Fruit fly (Drosophila melanogaster) whole organism, embryonic: ENCODE measurements around the gene CSN5.
A peak's percentile ranks its signal among the peaks of the same experiment; 100 is the strongest.

ENCODE experiments used
- CG10321 ChIP-seq: fragments of 200-800 bp; sonication (Bioruptor generic); IDR thresholded peaks from 2 replicates; pipeline ENCODE4 v1.3.6; 2022; ENCODE audit warnings: missing biosample characterization, missing genetic modification characterization
- CG10431 ChIP-seq: fragments of 200-800 bp; sonication (Bioruptor generic); optimal IDR thresholded peaks from 3 replicates; lab custom pipeline; 2018; ENCODE audit warnings: missing biosample characterization, mild to moderate bottlenecking, missing genetic modification characterization
- CG11723 ChIP-seq: fragments of 200-800 bp; sonication (Bioruptor generic); optimal IDR thresholded peaks from 2 replicates; lab custom pipeline; 2017; ENCODE audit warnings: missing biosample characterization, mild to moderate bottlenecking, missing genetic modification characterization
- CG13123 ChIP-seq: fragments of 200-800 bp; sonication (Bioruptor generic); optimal IDR thresholded peaks from 2 replicates; lab custom pipeline; 2016; ENCODE audit warnings: missing biosample characterization, missing genetic modification characterization
- CG13894 ChIP-seq: fragments of 200-800 bp; sonication (Bioruptor generic); optimal IDR thresholded peaks from 3 replicates; lab custom pipeline; 2018; ENCODE audit warnings: missing biosample characterization, mild to moderate bottlenecking, missing genetic modification characterization, moderate library complexity
- CG14710 ChIP-seq: fragments of 200-800 bp; sonication (Bioruptor generic); optimal IDR thresholded peaks from 3 replicates; lab custom pipeline; 2019; ENCODE audit warnings: missing biosample characterization, mild to moderate bottlenecking, missing genetic modification characterization, moderate library complexity
- CG15514 ChIP-seq: fragments of 200-800 bp; sonication (Bioruptor generic); optimal IDR thresholded peaks from 3 replicates; lab custom pipeline; 2017; ENCODE audit warnings: missing biosample characterization, missing genetic modification characterization, mild to moderate bottlenecking, moderate library complexity, missing genetic modification reagents
- CG16815 ChIP-seq: fragments of 200-800 bp; sonication (Bioruptor generic); optimal IDR thresholded peaks from 3 replicates; lab custom pipeline; 2017; ENCODE audit warnings: missing biosample characterization, mild to moderate bottlenecking, missing genetic modification characterization
- CG17802 ChIP-seq: fragments of 200-800 bp; sonication (Bioruptor generic); optimal IDR thresholded peaks from 2 replicates; lab custom pipeline; 2018; ENCODE audit warnings: missing biosample characterization, mild to moderate bottlenecking, missing genetic modification characterization, moderate library complexity
- CG1792 ChIP-seq: fragments of 200-800 bp; sonication (Bioruptor generic); optimal IDR thresholded peaks from 2 replicates; lab custom pipeline; 2016; ENCODE audit warnings: missing biosample characterization, missing genetic modification characterization
- CG1832 ChIP-seq: fragments of 200-800 bp; sonication (Bioruptor generic); optimal IDR thresholded peaks from 2 replicates; lab custom pipeline; 2017; ENCODE audit warnings: missing biosample characterization, mild to moderate bottlenecking, missing genetic modification characterization, inconsistent platforms
- CG4360 ChIP-seq: fragments of 200-800 bp; sonication (Bioruptor generic); IDR thresholded peaks from 2 replicates; pipeline ENCODE4 v1.3.6; 2022; ENCODE audit warnings: missing biosample characterization, missing genetic modification characterization
- CG6791 ChIP-seq: fragments of 200-800 bp; sonication (Bioruptor generic); IDR thresholded peaks from 3 replicates; pipeline ENCODE4 v1.3.6; 2022; ENCODE audit warnings: missing biosample characterization, missing genetic modification characterization; ENCODE audit not compliant: partially characterized antibody
- CG6854 ChIP-seq: fragments of 200-800 bp; sonication (Bioruptor generic); optimal IDR thresholded peaks from 3 replicates; lab custom pipeline; 2017; ENCODE audit warnings: missing biosample characterization, mild to moderate bottlenecking, missing genetic modification characterization
- CG7745 ChIP-seq: fragments of 200-800 bp; sonication (Bioruptor generic); optimal IDR thresholded peaks from 2 replicates; lab custom pipeline; 2018; ENCODE audit warnings: missing biosample characterization, mild to moderate bottlenecking, missing genetic modification characterization, moderate library complexity
- CG8089 ChIP-seq: fragments of 200-800 bp; sonication (Bioruptor generic); optimal IDR thresholded peaks from 3 replicates; lab custom pipeline; 2016; ENCODE audit warnings: missing biosample characterization, missing genetic modification characterization
- CG9609 ChIP-seq: fragments of 200-800 bp; sonication (Bioruptor generic); optimal IDR thresholded peaks from 3 replicates; lab custom pipeline; 2016; ENCODE audit warnings: missing biosample characterization, missing genetic modification characterization
- D ChIP-seq, 2 experiments: fragments of 200-800 bp in 1 of 2; fragments of >200 bp in 1 of 2; sonication (Bioruptor generic) in 1 of 2; optimal IDR thresholded peaks; 2 replicates in 1 of 2; 3 replicates in 1 of 2; lab custom pipeline; 2017; ENCODE audit warnings: mild to moderate bottlenecking in 1 of 2, missing biosample characterization in 1 of 2, missing genetic modification characterization in 1 of 2, missing genetic modification reagents in 1 of 2
- Dll ChIP-seq: fragments of 200-800 bp; sonication (Bioruptor generic); IDR thresholded peaks from 4 replicates; pipeline ENCODE4 v1.3.6; 2022; ENCODE audit warnings: missing biosample characterization, missing genetic modification characterization; ENCODE audit not compliant: partially characterized antibody
- E2f1 ChIP-seq: fragments of 200-800 bp; sonication (Bioruptor generic); IDR thresholded peaks from 2 replicates; pipeline ENCODE4 v1.3.6; 2022; ENCODE audit warnings: missing biosample characterization, missing genetic modification characterization
- HmgZ ChIP-seq: fragments of 200-800 bp; sonication (Bioruptor generic); optimal IDR thresholded peaks from 2 replicates; lab custom pipeline; 2018; ENCODE audit warnings: missing biosample characterization, mild to moderate bottlenecking, missing genetic modification characterization
- Jarid2 ChIP-seq: fragments of 200-800 bp; sonication (Bioruptor generic); optimal IDR thresholded peaks from 3 replicates; lab custom pipeline; 2017; ENCODE audit warnings: mild to moderate bottlenecking, missing biosample characterization, missing genetic modification reagents, missing genetic modification characterization
- Nf-YC ChIP-seq: fragments of 200-800 bp; optimal IDR thresholded peaks from 3 replicates; lab custom pipeline; 2019; ENCODE audit warnings: missing biosample characterization, mild to moderate bottlenecking, missing genetic modification characterization, moderate library complexity
- Opbp ChIP-seq: fragments of 200-800 bp; sonication (Bioruptor generic); IDR thresholded peaks from 3 replicates; pipeline ENCODE4 v1.3.6; 2022; ENCODE audit warnings: missing biosample characterization, missing genetic modification characterization; ENCODE audit not compliant: partially characterized antibody
- Poxn ChIP-seq: fragments of 200-800 bp; sonication (Bioruptor generic); IDR thresholded peaks from 2 replicates; pipeline ENCODE4 v1.3.6; 2022; ENCODE audit warnings: missing biosample characterization, missing genetic modification characterization
- Rfx ChIP-seq: fragments of 200-800 bp; sonication (Bioruptor generic); IDR thresholded peaks from 2 replicates; pipeline ENCODE4 v1.3.6; 2022; ENCODE audit warnings: missing biosample characterization, missing genetic modification characterization
- Scr ChIP-seq: fragments of 200-800 bp; sonication (Bioruptor generic); IDR thresholded peaks from 2 replicates; pipeline ENCODE4 v1.3.6; 2022; ENCODE audit warnings: missing biosample characterization, missing genetic modification characterization; ENCODE audit not compliant: partially characterized antibody
- Six4 ChIP-seq: fragments of 200-800 bp; sonication (Bioruptor generic); optimal IDR thresholded peaks from 2 replicates; lab custom pipeline; 2016; ENCODE audit warnings: missing biosample characterization, missing genetic modification characterization
- Xbp1 ChIP-seq: fragments of 200-800 bp; sonication (Bioruptor generic); optimal IDR thresholded peaks from 3 replicates; lab custom pipeline; 2016; ENCODE audit warnings: missing biosample characterization, mild to moderate bottlenecking, missing genetic modification characterization
- Xrp1 ChIP-seq: fragments of 200-800 bp; sonication (Bioruptor generic); IDR thresholded peaks from 2 replicates; pipeline ENCODE4 v1.3.6; 2022; ENCODE audit warnings: missing biosample characterization, missing genetic modification characterization
- YL-1 ChIP-seq: fragments of 200-800 bp; sonication (Bioruptor generic); optimal IDR thresholded peaks from 3 replicates; lab custom pipeline; 2017; ENCODE audit warnings: missing biosample characterization, mild to moderate bottlenecking, missing genetic modification characterization
- ash1 ChIP-seq: fragments of 200-800 bp; sonication (Bioruptor generic); optimal IDR thresholded peaks from 2 replicates; lab custom pipeline; 2018; ENCODE audit warnings: missing biosample characterization, mild to moderate bottlenecking, missing genetic modification characterization
- cg ChIP-seq: fragments of 200-800 bp; sonication (Bioruptor generic); optimal IDR thresholded peaks from 3 replicates; lab custom pipeline; 2019; ENCODE audit warnings: missing biosample characterization, mild to moderate bottlenecking, missing genetic modification characterization, moderate library complexity
- chif ChIP-seq, 2 experiments: fragments of 200-800 bp; sonication (Bioruptor generic); optimal IDR thresholded peaks; 3 replicates each; lab custom pipeline; 2016; ENCODE audit warnings: missing biosample characterization in 2 of 2, missing genetic modification characterization in 2 of 2
- exex ChIP-seq: fragments of 200-800 bp; sonication (Bioruptor generic); optimal IDR thresholded peaks from 4 replicates; lab custom pipeline; 2018; ENCODE audit warnings: missing biosample characterization, mild to moderate bottlenecking, missing genetic modification characterization, moderate library complexity
- fd96Cb ChIP-seq: fragments of 200-800 bp; sonication (Bioruptor generic); optimal IDR thresholded peaks from 2 replicates; lab custom pipeline; 2018; ENCODE audit warnings: missing biosample characterization, mild to moderate bottlenecking, missing genetic modification characterization, moderate library complexity
- jumu ChIP-seq: fragments of 200-800 bp; sonication (Bioruptor generic); optimal IDR thresholded peaks from 3 replicates; lab custom pipeline; 2016; ENCODE audit warnings: missing biosample characterization, missing genetic modification characterization
- lab ChIP-seq: fragments of 200-800 bp; sonication (Bioruptor generic); optimal IDR thresholded peaks from 3 replicates; lab custom pipeline; 2017; ENCODE audit warnings: missing biosample characterization, missing genetic modification characterization, mild to moderate bottlenecking, moderate library complexity, missing genetic modification reagents
- maf-S ChIP-seq: fragments of 200-800 bp; sonication (Bioruptor generic); optimal IDR thresholded peaks from 2 replicates; lab custom pipeline; 2016; ENCODE audit warnings: missing biosample characterization, missing genetic modification characterization
- mam ChIP-seq: fragments of 200-800 bp; sonication (Bioruptor generic); optimal IDR thresholded peaks from 3 replicates; lab custom pipeline; 2016; ENCODE audit warnings: missing biosample characterization, missing genetic modification characterization
- odd ChIP-seq: fragments of 200-800 bp; sonication (Bioruptor generic); optimal IDR thresholded peaks from 2 replicates; lab custom pipeline; 2017; ENCODE audit warnings: missing biosample characterization, mild to moderate bottlenecking, missing genetic modification characterization
- otp ChIP-seq: fragments of 200-800 bp; sonication (Bioruptor generic); IDR thresholded peaks from 3 replicates; pipeline ENCODE4, ENCODE4 v1.3.6; 2022; ENCODE audit warnings: missing biosample characterization, missing genetic modification characterization
- pfk ChIP-seq: fragments of 200-800 bp; sonication (Bioruptor generic); optimal IDR thresholded peaks from 2 replicates; lab custom pipeline; 2018; ENCODE audit warnings: missing biosample characterization, mild to moderate bottlenecking, missing genetic modification characterization, moderate library complexity
- repo ChIP-seq: fragments of 200-800 bp; sonication (Bioruptor generic); optimal IDR thresholded peaks from 2 replicates; lab custom pipeline; 2016; ENCODE audit warnings: missing biosample characterization, missing genetic modification characterization
- row ChIP-seq: fragments of 200-800 bp; sonication (Bioruptor generic); IDR thresholded peaks from 3 replicates; pipeline ENCODE4 v1.3.6; 2022; ENCODE audit warnings: missing biosample characterization, missing genetic modification characterization
- sqz ChIP-seq: fragments of 200-800 bp; sonication (Bioruptor generic); optimal IDR thresholded peaks from 3 replicates; lab custom pipeline; 2018; ENCODE audit warnings: missing biosample characterization, mild to moderate bottlenecking, missing genetic modification characterization
- tgo ChIP-seq: fragments of 200-800 bp; sonication (Bioruptor generic); IDR thresholded peaks from 3 replicates; pipeline ENCODE4 v1.3.6; 2022; ENCODE audit warnings: missing biosample characterization, missing genetic modification characterization
- twi ChIP-seq: fragments of 200-800 bp; optimal IDR thresholded peaks from 2 replicates; lab custom pipeline; 2019; ENCODE audit warnings: missing biosample characterization, mild to moderate bottlenecking, missing genetic modification characterization, moderate library complexity
- usp ChIP-seq: fragments of >200 bp; optimal IDR thresholded peaks from 2 replicates; lab custom pipeline; 2017; ENCODE audit warnings: missing biosample characterization, missing genetic modification characterization
- zen ChIP-seq: fragments of 200-800 bp; sonication (Bioruptor generic); optimal IDR thresholded peaks from 3 replicates; lab custom pipeline; 2018; ENCODE audit warnings: missing biosample characterization, mild to moderate bottlenecking, missing genetic modification characterization, moderate library complexity

Gene CSN5

DNA sequence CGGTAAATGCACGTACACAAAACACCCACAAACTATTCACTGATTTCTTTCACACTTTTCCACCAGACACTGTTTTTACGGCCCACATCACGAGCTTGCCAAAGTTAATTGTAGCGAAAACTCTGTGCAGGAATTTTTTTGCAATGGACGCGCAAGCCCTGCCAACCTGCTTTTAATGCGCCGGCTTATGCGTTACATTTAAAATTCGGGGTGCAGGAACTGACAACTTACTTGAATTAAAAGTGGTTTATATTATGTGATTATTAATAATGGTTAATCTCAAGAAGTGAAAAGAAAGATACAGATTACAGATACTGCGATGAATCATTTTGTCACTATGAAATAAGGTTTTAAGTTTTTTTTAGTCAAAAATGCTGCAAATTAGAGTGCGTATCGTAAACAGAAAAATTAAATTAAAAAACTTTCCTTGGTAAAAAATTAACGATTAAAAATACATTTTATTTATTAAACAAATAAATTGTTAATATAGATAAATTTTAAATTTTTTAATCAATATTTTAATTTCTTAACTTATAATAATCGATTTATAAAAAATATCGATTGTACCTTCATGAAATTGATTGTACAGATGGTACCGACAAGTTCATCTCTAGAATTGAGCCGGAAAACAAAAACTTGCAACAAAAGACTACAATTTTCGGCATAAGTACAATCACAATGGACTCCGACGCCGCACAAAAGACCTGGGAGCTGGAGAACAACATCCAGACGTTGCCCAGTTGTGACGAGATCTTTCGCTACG, at the start of gene CSN5, which contains the start of gene CG42232 (continued):
- TF ChIP-seq Poxn, result no peak
- TF ChIP-seq maf-S (GFP tag; lab: Kevin White, UChicago), result peak; percentile 37
- peak; percentile 74 for TF ChIP-seq Dll (GFP tag; lab: Robert Waterston, UW)
- no peak for TF ChIP-seq usp (GFP tag; lab: Kevin White, UChicago)
- TF ChIP-seq CG16815 (GFP tag; lab: Kevin White, UChicago), result peak; percentile 19
- no peak for TF ChIP-seq CG7745 (tag; lab: Kevin White, UChicago)
- TF ChIP-seq mam (GFP tag; lab: Kevin White, UChicago), result peak; percentile 69
- TF ChIP-seq CG1792, result no peak
- no peak for TF ChIP-seq CG1832
- peak; percentile 25 for TF ChIP-seq HmgZ (tag; lab: Kevin White, UChicago)
- TF ChIP-seq CG6854, result no peak
- TF ChIP-seq CG10431 (GFP tag; lab: Kevin White, UChicago), result no peak
- peak; percentile 59 for TF ChIP-seq CG15514
- peak; percentile 16 for TF ChIP-seq repo (GFP tag; lab: Kevin White, UChicago)
- TF ChIP-seq CG17802 (tag; lab: Kevin White, UChicago), result peak; percentile 6
- no peak for TF ChIP-seq lab
- peak; percentile 55; the same call in 1 of the 2 replicates for TF ChIP-seq Xrp1
- TF ChIP-seq CG9609, result peak; percentile 0
- TF ChIP-seq tgo (GFP tag; lab: Robert Waterston, UW), result peak; percentile 39; the same call in 1 of the 3 replicates
- TF ChIP-seq otp (GFP tag; lab: Robert Waterston, UW), result no peak
- peak; percentile 78 for TF ChIP-seq row (GFP tag; lab: Robert Waterston, UW)
- TF ChIP-seq E2f1, result peak; percentile 21; the same call in 1 of the 2 replicates
- TF ChIP-seq Scr (GFP tag; lab: Robert Waterston, UW), result peak; percentile 64
- TF ChIP-seq sqz, result no peak
- no peak for TF ChIP-seq ash1 (GFP tag; lab: Kevin White, UChicago)
- peak; percentile 78 for TF ChIP-seq Xbp1 (GFP tag; lab: Kevin White, UChicago)
- peak; percentile 52; the same call in 1 of the 3 replicates for TF ChIP-seq CG6791 (GFP tag; lab: Robert Waterston, UW)
- TF ChIP-seq chif (GFP tag; optimal IDR thresholded peaks at IDR 0.05; lab: Kevin White, UChicago), result peak; percentile 28 to 45
- no peak for TF ChIP-seq Jarid2
- peak; percentile 87 for TF ChIP-seq CG14710 (tag; lab: Kevin White, UChicago)
- TF ChIP-seq CG13123 (GFP tag; lab: Kevin White, UChicago), result peak; percentile 32
- TF ChIP-seq zen, result peak; percentile 59

DNA sequence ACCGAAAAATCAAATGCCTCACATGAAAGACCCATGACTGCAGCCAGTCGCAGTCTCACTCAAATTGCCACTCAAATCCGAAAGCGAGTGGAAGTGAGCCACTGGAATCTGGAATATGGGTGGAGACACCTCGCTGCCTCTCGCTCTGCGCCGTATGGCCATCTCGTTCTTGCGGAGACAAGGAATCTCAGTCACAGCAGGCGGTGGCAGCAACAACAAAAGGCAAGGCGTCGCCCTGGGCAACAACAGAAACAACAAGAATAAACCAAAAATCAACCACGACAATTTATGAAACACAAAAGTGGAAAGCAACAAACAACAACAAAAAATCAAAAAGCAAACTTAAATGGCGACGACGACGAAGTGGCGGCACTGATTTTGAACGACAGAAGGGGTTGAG, 46.6 kb upstream of the CSN5 start:
- TF ChIP-seq Nf-YC (tag; lab: Kevin White, UChicago) (peak; percentile 94), CG4360 (GFP tag; lab: Robert Waterston, UW) (peak; percentile 98), exex (tag; lab: Kevin White, UChicago) (no peak), CG10321 (GFP tag; lab: Robert Waterston, UW) (peak; percentile 92), CG13894 (tag; lab: Kevin White, UChicago) (no peak), twi (tag; lab: Kevin White, UChicago) (peak; percentile 10), fd96Cb (no peak), Rfx (GFP tag; lab: Robert Waterston, UW) (peak; percentile 42; the same call in 1 of the 2 replicates), pfk (peak; percentile 88), YL-1 (GFP tag; lab: Kevin White, UChicago) (no peak), odd (GFP tag; lab: Kevin White, UChicago) (no peak), CG11723 (no peak), Opbp (0 out of 3 replicates have a peak, but pooled peaks have one; percentile 30), CG8089 (GFP tag; lab: Kevin White, UChicago) (no peak), Six4 (GFP tag; lab: Kevin White, UChicago) (no peak), cg (GFP tag; lab: Kevin White, UChicago) (peak; percentile 27), D (optimal IDR thresholded peaks at IDR 0.05; lab: Kevin White, UChicago) (no peak), D (GFP tag; optimal IDR thresholded peaks at IDR 0.05; lab: Kevin White, UChicago) (peak; percentile 53), jumu (no peak)
